Fruit fly (Drosophila melanogaster): Measurements from ENCODE around the gene Pdp1.

- TF ChIP-seq CG8478 (optimal IDR thresholded peaks at IDR 0.05) (no peak), CTCF (optimal IDR thresholded peaks at IDR 0.05) (no peak)
Measured at dm6 chr3L:7833278-7833677, 33.9 kb downstream of the Pdp1 start.
